Worm (Caenorhabditis elegans): Measurements from ENCODE around the gene T05A7.1.

Gene T05A7.1

DNA sequence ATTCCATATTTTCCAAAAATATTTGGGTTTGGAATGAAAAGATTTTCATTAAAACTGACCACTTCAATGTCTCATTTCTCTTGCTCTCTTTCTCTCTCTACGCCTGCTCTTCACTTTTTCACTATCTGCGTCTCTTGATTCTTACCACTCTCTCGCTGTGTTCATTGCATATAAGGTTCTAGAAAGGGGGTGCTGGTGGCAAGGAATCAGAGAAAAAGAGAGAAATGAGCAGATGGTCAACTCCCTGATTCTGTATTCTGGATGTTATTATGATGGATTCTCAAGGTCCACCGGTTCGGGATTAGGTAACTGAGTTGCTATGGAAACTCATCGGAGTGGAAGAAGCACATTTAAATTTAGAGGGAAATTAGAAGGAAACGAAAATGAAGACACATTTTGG lies 37.3 kb upstream of the T05A7.1 start:
- TF ChIP-seq hmg-1.2 (GFP tag; IDR thresholded peaks at IDR 0.05): no peak
- no peak for TF ChIP-seq tlf-1 (GFP tag; optimal IDR thresholded peaks at IDR 0.05)
- TF ChIP-seq pha-4 (tag; optimal IDR thresholded peaks at IDR 0.05): no peak
- TF ChIP-seq zim-3 (tag; optimal IDR thresholded peaks at IDR 0.05): no peak

ce11 chrII:4648785-4649184 lies 29.2 kb upstream of the T05A7.1 start, which contains the start of gene lgc-27:
Gene lgc-27, plus strand, starts transcription at chrII:4649085.
- TF ChIP-seq madf-3 (GFP tag; IDR thresholded peaks at IDR 0.05) (0 out of 2 replicates have a peak, but pooled peaks have one; percentile 8), madf-10 (tag; optimal IDR thresholded peaks at IDR 0.05) (no peak), atf-7 (tag; optimal IDR thresholded peaks at IDR 0.05) (no peak)

ce11 chrII:4650072-4650471 lies 27.9 kb upstream of the T05A7.1 start:
- TF ChIP-seq F23B12.7 (tag; optimal IDR thresholded peaks at IDR 0.05; ENCODE audit: insufficient read depth): no peak
- TF ChIP-seq ceh-58 (GFP tag; IDR thresholded peaks at IDR 0.05): no peak
- no peak for TF ChIP-seq hmg-20 (GFP tag; IDR thresholded peaks at IDR 0.05)
- TF ChIP-seq mxl-1 (tag; optimal IDR thresholded peaks at IDR 0.05): no peak
- no peak for TF ChIP-seq tbx-9 (tag; optimal IDR thresholded peaks at IDR 0.05; ENCODE audit: borderline replicate concordance)

- TF ChIP-seq rpc-1 (optimal IDR thresholded peaks at IDR 0.05): no peak
- TF ChIP-seq rpc-1 (tag; optimal IDR thresholded peaks at IDR 0.05): no peak
- no peak for TF ChIP-seq ztf-22 (GFP tag; optimal IDR thresholded peaks at IDR 0.05)
- no peak for TF ChIP-seq pha-4 (tag; optimal IDR thresholded peaks at IDR 0.05)
- no peak for TF ChIP-seq attf-6 (GFP tag; IDR thresholded peaks at IDR 0.05)
- no peak for TF ChIP-seq mes-4 (tag; optimal IDR thresholded peaks at IDR 0.05)
- TF ChIP-seq cebp-1 (GFP tag; IDR thresholded peaks at IDR 0.05): no peak
- no peak for TF ChIP-seq cebp-1 (tag; optimal IDR thresholded peaks at IDR 0.05)
- TF ChIP-seq madf-6 (GFP tag; IDR thresholded peaks at IDR 0.05): no peak
- TF ChIP-seq attf-3 (GFP tag; conservative IDR thresholded peaks at IDR 0.05): no peak
- no peak for TF ChIP-seq hlh-12 (tag; optimal IDR thresholded peaks at IDR 0.05)
- no peak for TF ChIP-seq atf-7 (tag; optimal IDR thresholded peaks at IDR 0.05)
- TF ChIP-seq ccch-3 (GFP tag; optimal IDR thresholded peaks at IDR 0.05): no peak
- no peak for TF ChIP-seq aptf-2 (GFP tag; conservative IDR thresholded peaks at IDR 0.05)
- no peak for TF ChIP-seq mcd-1 (GFP tag; IDR thresholded peaks at IDR 0.05)
- TF ChIP-seq dpff-1 (tag; optimal IDR thresholded peaks at IDR 0.05): no peak
- no peak for TF ChIP-seq T26A5.8 (tag; optimal IDR thresholded peaks at IDR 0.05)
- no peak for TF ChIP-seq ztf-28 (GFP tag; IDR thresholded peaks at IDR 0.05)
- no peak for TF ChIP-seq F52B5.7 (tag; optimal IDR thresholded peaks at IDR 0.05)
- no peak for TF ChIP-seq F49E8.2 (tag; optimal IDR thresholded peaks at IDR 0.05; ENCODE audit: insufficient read depth)
These were observed 22.2 kb upstream of the T05A7.1 start, which contains the start of gene fut-6 for ce11 chrII:4655834-4656233. Gene fut-6, minus strand, starts transcription at chrII:4655934.

DNA sequence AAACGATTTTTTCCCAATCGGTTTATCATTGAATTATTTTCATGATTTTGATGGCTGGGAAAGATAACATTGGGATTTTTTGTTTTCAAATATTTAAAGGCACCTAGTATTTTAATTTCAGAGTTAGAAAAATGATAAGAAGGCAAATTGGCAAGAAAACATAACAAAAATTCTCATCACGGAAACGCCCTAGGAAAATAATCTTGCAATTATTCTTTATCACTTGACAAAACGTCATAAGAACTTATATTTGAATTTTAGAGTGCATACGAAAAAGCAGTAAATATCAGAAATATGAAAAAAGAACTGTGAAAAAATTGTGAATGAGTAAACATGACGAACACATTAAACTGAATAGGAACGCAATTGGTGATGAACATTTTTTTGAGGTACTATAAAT lies 20.6 kb upstream of the T05A7.1 start:
- TF ChIP-seq tlf-1 (GFP tag; optimal IDR thresholded peaks at IDR 0.05) (no peak), F10E7.11 (tag; optimal IDR thresholded peaks at IDR 0.05) (no peak), ama-1 (optimal IDR thresholded peaks at IDR 0.05) (no peak), ama-1 (GFP tag; optimal IDR thresholded peaks at IDR 0.05) (no peak), F33H1.4 (GFP tag; IDR thresholded peaks at IDR 0.05) (no peak), mcd-1 (GFP tag; IDR thresholded peaks at IDR 0.05) (no peak), attf-6 (GFP tag; IDR thresholded peaks at IDR 0.05) (no peak), hmg-20 (GFP tag; IDR thresholded peaks at IDR 0.05) (no peak), nhr-120 (GFP tag; IDR thresholded peaks at IDR 0.05) (no peak), F22D6.2 (tag; optimal IDR thresholded peaks at IDR 0.05) (no peak), D2030.7 (GFP tag; IDR thresholded peaks at IDR 0.05) (no peak), ztf-26 (tag; optimal IDR thresholded peaks at IDR 0.05) (no peak), lin-26 (GFP tag; IDR thresholded peaks at IDR 0.05) (no peak), egrh-3 (GFP tag; IDR thresholded peaks at IDR 0.05) (no peak), fkh-3 (tag; optimal IDR thresholded peaks at IDR 0.05) (no peak), lin-35 (GFP tag; optimal IDR thresholded peaks at IDR 0.05) (no peak)

Measured in whole organism, young adult.